Worm (Caenorhabditis elegans) whole organism, dauer: Measurements from ENCODE around the gene B0244.9.

Source experiments
- unc-62 ChIP-seq: sonication (generic microtip); optimal IDR thresholded peaks from 2 replicates; lab custom pipeline; 2017; ENCODE audit warnings: missing biosample characterization, missing genetic modification reagents, missing genetic modification characterization

The B0244.9 gene

ce11 chrIII:5734328-5734727, 3.5 kb upstream of the B0244.9 start:
- TF ChIP-seq unc-62 = no peak

- no peak for TF ChIP-seq unc-62
These were observed 2.1 kb upstream of the B0244.9 start, which contains the start of gene B0244.17 for ce11 chrIII:5732925-5733324. Gene B0244.17, plus strand, starts transcription at chrIII:5733225.

ce11 chrIII:5730041-5730440, 789 bp downstream of the B0244.9 start:
- TF ChIP-seq unc-62 = no peak

ce11 chrIII:5729367-5729766, 1.5 kb downstream of the B0244.9 start:
- no peak for TF ChIP-seq unc-62

- no peak for TF ChIP-seq unc-62
These were observed 3.0 kb downstream of the B0244.9 start, which contains the start of gene egg-1 for ce11 chrIII:5727827-5728226. Gene egg-1, plus strand, starts transcription at chrIII:5728180.

ce11 chrIII:5722550-5722949, 8.3 kb downstream of the B0244.9 start, which contains the start of gene wrm-1:
Gene wrm-1, plus strand, starts transcription at chrIII:5722850.
- TF ChIP-seq unc-62 = no peak

- TF ChIP-seq unc-62 = no peak
These were observed 8.9 kb downstream of the B0244.9 start for ce11 chrIII:5721888-5722287.

ce11 chrIII:5721488-5721887, 9.3 kb downstream of the B0244.9 start:
- no peak for TF ChIP-seq unc-62

- TF ChIP-seq unc-62 = no peak
These were observed 10.4 kb downstream of the B0244.9 start for ce11 chrIII:5720266-5721019.

- no peak for TF ChIP-seq unc-62
These were observed 11.0 kb downstream of the B0244.9 start for ce11 chrIII:5719832-5720194.

- TF ChIP-seq unc-62 = no peak
These were observed 11.6 kb downstream of the B0244.9 start for ce11 chrIII:5719105-5719831.

- no peak for TF ChIP-seq unc-62
These were observed 12.4 kb downstream of the B0244.9 start for ce11 chrIII:5718385-5718784.

- TF ChIP-seq unc-62 = no peak
These were observed 13.6 kb downstream of the B0244.9 start for ce11 chrIII:5717173-5717748.

ce11 chrIII:5715467-5715866, 15.4 kb downstream of the B0244.9 start:
- no peak for TF ChIP-seq unc-62

ce11 chrIII:5714984-5715454, 15.8 kb downstream of the B0244.9 start:
- no peak for TF ChIP-seq unc-62

- no peak for TF ChIP-seq unc-62
These were observed 16.4 kb downstream of the B0244.9 start, which contains the start of gene arf-1 for ce11 chrIII:5714230-5714983. Gene arf-1, plus strand, starts transcription at chrIII:5714886.
